Fruit fly (Drosophila melanogaster) S2 (cell line): Measurements from ENCODE around the gene CG13720.

Experiments used
- CG8478 ChIP-seq: fragments of >200 bp; optimal IDR thresholded peaks from 2 replicates; lab custom pipeline; 2018
- CTCF ChIP-seq, 2 experiments: fragments of >200 bp; optimal IDR thresholded peaks; 2 replicates each; lab custom pipeline; 2018

Gene CG13720

dm6 chr3L:4484623-4485022 is 15.7 kb downstream of the CG13720 start:
- no peak for TF ChIP-seq CG8478
- no peak for TF ChIP-seq CTCF (optimal IDR thresholded peaks at IDR 0.05; lab: Kevin White, UChicago)

- TF ChIP-seq CTCF (optimal IDR thresholded peaks at IDR 0.05; lab: Kevin White, UChicago), result no peak
- no peak for TF ChIP-seq CG8478
Measured at dm6 chr3L:4482509-4482908, 17.8 kb downstream of the CG13720 start, which contains the start of gene CG11350. CG11350 (plus strand) TSS chr3L:4482809.

- TF ChIP-seq CG8478 (no peak), CTCF (optimal IDR thresholded peaks at IDR 0.05; lab: Kevin White, UChicago) (no peak)
Measured at dm6 chr3L:4480764-4481163, 19.5 kb downstream of the CG13720 start.

- TF ChIP-seq CG8478 (no peak), CTCF (optimal IDR thresholded peaks at IDR 0.05; lab: Kevin White, UChicago) (no peak)
Measured at dm6 chr3L:4479938-4480337, 20.4 kb downstream of the CG13720 start, which contains the start of gene CG7465. CG7465 (plus strand) TSS chr3L:4480283.

dm6 chr3L:4477656-4478254 is 22.5 kb downstream of the CG13720 start:
- no peak for TF ChIP-seq CTCF (optimal IDR thresholded peaks at IDR 0.05; lab: Kevin White, UChicago)
- TF ChIP-seq CG8478, result no peak

dm6 chr3L:4475704-4476103 is 24.6 kb downstream of the CG13720 start:
- TF ChIP-seq CTCF (optimal IDR thresholded peaks at IDR 0.05; lab: Kevin White, UChicago) (no peak), CG8478 (no peak)

dm6 chr3L:4474946-4475470 is 25.3 kb downstream of the CG13720 start:
- no peak for TF ChIP-seq CTCF (optimal IDR thresholded peaks at IDR 0.05; lab: Kevin White, UChicago)
- no peak for TF ChIP-seq CG8478

- no peak for TF ChIP-seq CG8478
- TF ChIP-seq CTCF (optimal IDR thresholded peaks at IDR 0.05; lab: Kevin White, UChicago), result no peak
Measured at dm6 chr3L:4472768-4473167, 27.5 kb downstream of the CG13720 start, which contains the start of gene CG11349. CG11349 (plus strand) TSS chr3L:4473068.

- no peak for TF ChIP-seq CG8478
- no peak for TF ChIP-seq CTCF (optimal IDR thresholded peaks at IDR 0.05; lab: Kevin White, UChicago)
Measured at dm6 chr3L:4471449-4471848, 28.9 kb downstream of the CG13720 start, which contains the start of gene CG32248. CG32248 (plus strand) TSS chr3L:4471749.

dm6 chr3L:4469701-4470100 is 30.6 kb downstream of the CG13720 start, which contains the start of gene CG32249:
CG32249 (plus strand) TSS chr3L:4470001.
- TF ChIP-seq CTCF (optimal IDR thresholded peaks at IDR 0.05; lab: Kevin White, UChicago) (no peak), CG8478 (no peak)

dm6 chr3L:4466530-4466929 is 33.8 kb downstream of the CG13720 start, which contains the start of gene CG32241:
CG32241 (minus strand) TSS chr3L:4466630.
- TF ChIP-seq CTCF (optimal IDR thresholded peaks at IDR 0.05; lab: Kevin White, UChicago), result no peak
- TF ChIP-seq CG8478, result no peak

dm6 chr3L:4463773-4464301 is 36.5 kb downstream of the CG13720 start, which contains the start of gene CG15024:
CG15024 (minus strand) TSS chr3L:4463823.
- TF ChIP-seq CG8478 (no peak), CTCF (optimal IDR thresholded peaks at IDR 0.05; lab: Kevin White, UChicago) (no peak)

dm6 chr3L:4461454-4462045 is 38.8 kb downstream of the CG13720 start, which contains the start of gene CG15023:
CG15023 (minus strand) TSS chr3L:4461504.
- TF ChIP-seq CTCF (optimal IDR thresholded peaks at IDR 0.05; lab: Kevin White, UChicago), result no peak
- TF ChIP-seq CG8478, result no peak

dm6 chr3L:4460307-4461088 is 39.8 kb downstream of the CG13720 start, which contains the start of gene CG15022:
CG15022 (minus strand) TSS chr3L:4460317.
- TF ChIP-seq CG8478 (no peak), CTCF (optimal IDR thresholded peaks at IDR 0.05; lab: Kevin White, UChicago) (no peak)

- TF ChIP-seq CTCF (optimal IDR thresholded peaks at IDR 0.05; lab: Kevin White, UChicago) (no peak), CG8478 (no peak)
Measured at dm6 chr3L:4458063-4458462, 42.2 kb downstream of the CG13720 start, which contains the start of gene CG11345. CG11345 (minus strand) TSS chr3L:4458163.
